Worm (Caenorhabditis elegans) whole organism, young adult: ENCODE measurements around the gene C02H6.1.

Source experiments
- B0019.2 ChIP-seq: fragments of 200-800 bp; sonication (Bioruptor generic); conservative IDR thresholded peaks from 2 replicates; pipeline ENCODE4 v1.3.6; 2022; ENCODE audit warnings: missing genetic modification reagents, missing genetic modification characterization, missing compliant biosample characterization
- B0035.1 ChIP-seq: sonication (generic microtip); optimal IDR thresholded peaks from 2 replicates; lab custom pipeline; 2016; ENCODE audit warnings: missing genetic modification characterization, mild to moderate bottlenecking, missing compliant biosample characterization, missing genotype, missing genetic modification reagents
- D2030.7 ChIP-seq: fragments of 200-800 bp; sonication (Bioruptor generic); IDR thresholded peaks from 2 replicates; pipeline ENCODE4 v1.3.6; 2022; ENCODE audit warnings: missing genetic modification reagents, missing genetic modification characterization, missing compliant biosample characterization
- F33H1.4 ChIP-seq: fragments of 200-800 bp; sonication (Bioruptor generic); IDR thresholded peaks from 2 replicates; pipeline ENCODE4 v1.3.6; 2022; ENCODE audit warnings: missing genetic modification reagents, missing genetic modification characterization, missing compliant biosample characterization
- F39B2.1 ChIP-seq: fragments of 200-800 bp; sonication (Bioruptor generic); IDR thresholded peaks from 2 replicates; pipeline ENCODE4 v1.3.6; 2022; ENCODE audit warnings: missing genetic modification reagents, missing genetic modification characterization, missing compliant biosample characterization
- F49E8.2 ChIP-seq: sonication (generic microtip); optimal IDR thresholded peaks from 3 replicates; lab custom pipeline; 2017; ENCODE audit warnings: missing genetic modification characterization, mild to moderate bottlenecking, missing compliant biosample characterization, antibody characterized with exemption, moderate library complexity; ENCODE audit not compliant: insufficient read depth
- K11D2.4 ChIP-seq: fragments of 200-800 bp; sonication (Bioruptor generic); IDR thresholded peaks from 2 replicates; pipeline ENCODE4 v1.3.6; 2022; ENCODE audit warnings: missing genetic modification reagents, missing genetic modification characterization, missing compliant biosample characterization
- Y53G8AR.9 ChIP-seq: fragments of 200-800 bp; sonication (Bioruptor generic); conservative IDR thresholded peaks from 2 replicates; pipeline ENCODE4 v1.3.6; 2022; ENCODE audit warnings: missing genetic modification reagents, missing genetic modification characterization, missing compliant biosample characterization
- akir-1 ChIP-seq: fragments of 200-800 bp; sonication (Bioruptor generic); optimal IDR thresholded peaks from 2 replicates; lab custom pipeline; 2018; ENCODE audit warnings: mild to moderate bottlenecking, missing genetic modification characterization, moderate library complexity, missing compliant biosample characterization
- ama-1 ChIP-seq, 3 experiments: fragments of 150-350 bp in 1 of 3; sonication (generic microtip) in 2 of 3; optimal IDR thresholded peaks; 2 replicates each; lab custom pipeline; 2014 to 2018; ENCODE audit warnings: missing biosample characterization in 2 of 3, missing genetic modification characterization in 2 of 3, missing genetic modification reagents in 2 of 3
- aptf-2 ChIP-seq: fragments of 200-800 bp; sonication (Bioruptor generic); conservative IDR thresholded peaks from 2 replicates; pipeline ENCODE4 v1.3.6; 2022; ENCODE audit warnings: missing genetic modification reagents, missing genetic modification characterization, missing compliant biosample characterization
- aptf-3 ChIP-seq: fragments of 200-800 bp; sonication (Bioruptor generic); IDR thresholded peaks from 2 replicates; pipeline ENCODE4 v1.3.6; 2022; ENCODE audit warnings: missing genetic modification characterization, missing compliant biosample characterization
- atf-7 ChIP-seq: sonication (generic microtip); optimal IDR thresholded peaks from 2 replicates; lab custom pipeline; 2017; ENCODE audit warnings: mild to moderate bottlenecking, missing genetic modification characterization, missing compliant biosample characterization
- ceh-40 ChIP-seq: fragments of 200-800 bp; sonication (Bioruptor generic); IDR thresholded peaks from 2 replicates; pipeline ENCODE4 v1.3.6; 2022; ENCODE audit warnings: missing genetic modification characterization, missing compliant biosample characterization
- chd-7 ChIP-seq: sonication (generic microtip); optimal IDR thresholded peaks from 2 replicates; lab custom pipeline; 2016; ENCODE audit warnings: mild to moderate bottlenecking, missing genetic modification characterization, moderate library complexity, missing compliant biosample characterization
- efl-1 ChIP-seq: fragments of 150-350 bp; optimal IDR thresholded peaks from 2 replicates; lab custom pipeline; 2014; ENCODE audit warnings: missing biosample characterization, missing genetic modification reagents, missing genetic modification characterization
- egl-18 ChIP-seq: fragments of 200-800 bp; sonication (Bioruptor generic); IDR thresholded peaks from 2 replicates; pipeline ENCODE4 v1.3.6; 2022; ENCODE audit warnings: missing genetic modification reagents, missing genetic modification characterization, missing compliant biosample characterization
- gei-17 ChIP-seq: fragments of 200-800 bp; sonication (Bioruptor generic); optimal IDR thresholded peaks from 2 replicates; lab custom pipeline; 2018; ENCODE audit warnings: mild to moderate bottlenecking, missing genetic modification characterization, missing compliant biosample characterization
- him-1 ChIP-seq: sonication (generic microtip); optimal IDR thresholded peaks from 2 replicates; lab custom pipeline; 2016; ENCODE audit warnings: missing genotype, missing genetic modification reagents, missing genetic modification characterization, missing compliant biosample characterization
- hrde-1 ChIP-seq: sonication (generic microtip); optimal IDR thresholded peaks from 2 replicates; lab custom pipeline; 2016; ENCODE audit warnings: missing genetic modification characterization, mild to moderate bottlenecking, missing compliant biosample characterization, moderate library complexity, missing genotype, missing genetic modification reagents, borderline replicate concordance
- lag-1 ChIP-seq: fragments of 200-800 bp; sonication (Bioruptor generic); IDR thresholded peaks from 2 replicates; pipeline ENCODE4 v1.3.6; 2022; ENCODE audit warnings: missing genetic modification reagents, missing genetic modification characterization, missing compliant biosample characterization
- let-526 ChIP-seq: fragments of 200-800 bp; sonication (Bioruptor generic); IDR thresholded peaks from 2 replicates; pipeline ENCODE4 v1.3.6; 2022; ENCODE audit warnings: missing genetic modification reagents, missing genetic modification characterization, missing compliant biosample characterization
- madf-10 ChIP-seq: sonication (generic microtip); optimal IDR thresholded peaks from 2 replicates; lab custom pipeline; 2016; ENCODE audit warnings: mild to moderate bottlenecking, missing genetic modification characterization, missing compliant biosample characterization
- madf-3 ChIP-seq: fragments of 200-800 bp; sonication (Bioruptor generic); IDR thresholded peaks from 2 replicates; pipeline ENCODE4 v1.3.6; 2022; ENCODE audit warnings: missing genetic modification reagents, missing genetic modification characterization, missing compliant biosample characterization
- mel-28 ChIP-seq: sonication (generic microtip); optimal IDR thresholded peaks from 2 replicates; lab custom pipeline; 2016; ENCODE audit warnings: borderline replicate concordance, mild to moderate bottlenecking, missing genetic modification characterization, missing compliant biosample characterization
- nfya-1 ChIP-seq: sonication (generic microtip); optimal IDR thresholded peaks from 2 replicates; lab custom pipeline; 2017; ENCODE audit warnings: antibody characterized with exemption, missing compliant biosample characterization, missing genetic modification characterization, borderline replicate concordance; ENCODE audit not compliant: insufficient read depth
- nfya-2 ChIP-seq: fragments of 200-800 bp; sonication (Bioruptor generic); IDR thresholded peaks from 2 replicates; pipeline ENCODE4 v1.3.6; 2022; ENCODE audit warnings: missing genetic modification reagents, missing genetic modification characterization, missing compliant biosample characterization
- nhr-179 ChIP-seq: sonication (generic microtip); optimal IDR thresholded peaks from 2 replicates; lab custom pipeline; 2016; ENCODE audit warnings: mild to moderate bottlenecking, missing genetic modification characterization, missing compliant biosample characterization
- pha-4 ChIP-seq: fragments of 150-350 bp; sonication (generic microtip); optimal IDR thresholded peaks from 2 replicates; lab custom pipeline; 2014; ENCODE audit warnings: missing biosample characterization, missing genetic modification reagents, missing genetic modification characterization
- rcor-1 ChIP-seq: fragments of 200-800 bp; sonication (Bioruptor generic); IDR thresholded peaks from 2 replicates; pipeline ENCODE4 v1.3.6; 2022; ENCODE audit warnings: missing genetic modification reagents, missing genetic modification characterization, missing compliant biosample characterization
- sdz-38 ChIP-seq: sonication (generic microtip); optimal IDR thresholded peaks from 2 replicates; lab custom pipeline; 2016; ENCODE audit warnings: missing genotype, missing genetic modification characterization, missing compliant biosample characterization
- snpc-1.1 ChIP-seq: sonication (generic microtip); optimal IDR thresholded peaks from 2 replicates; lab custom pipeline; 2017; ENCODE audit warnings: missing genetic modification characterization, mild to moderate bottlenecking, missing compliant biosample characterization, antibody characterized with exemption, moderate library complexity, missing genotype, missing genetic modification reagents; ENCODE audit not compliant: insufficient read depth
- tbx-9 ChIP-seq: sonication (generic microtip); optimal IDR thresholded peaks from 2 replicates; lab custom pipeline; 2016; ENCODE audit warnings: borderline replicate concordance, missing genetic modification characterization, inconsistent platforms, missing compliant biosample characterization
- unc-62 ChIP-seq: fragments of 150-350 bp; optimal IDR thresholded peaks from 2 replicates; lab custom pipeline; 2014; ENCODE audit warnings: missing biosample characterization, missing genetic modification reagents, missing genetic modification characterization
- xnd-1 ChIP-seq: sonication (generic microtip); optimal IDR thresholded peaks from 2 replicates; lab custom pipeline; 2016; ENCODE audit warnings: missing genotype, missing genetic modification reagents, missing genetic modification characterization, missing compliant biosample characterization
- ztf-22 ChIP-seq: fragments of 200-800 bp; sonication (Bioruptor generic); optimal IDR thresholded peaks from 2 replicates; lab custom pipeline; 2018; ENCODE audit warnings: mild to moderate bottlenecking, missing genetic modification characterization, moderate library complexity, missing compliant biosample characterization
- ztf-25 ChIP-seq: fragments of 200-800 bp; sonication (Bioruptor generic); IDR thresholded peaks from 2 replicates; pipeline ENCODE4 v1.3.6; 2022; ENCODE audit warnings: missing genetic modification reagents, missing genetic modification characterization, missing compliant biosample characterization
- ztf-26 ChIP-seq: sonication (generic microtip); optimal IDR thresholded peaks from 2 replicates; lab custom pipeline; 2017; ENCODE audit warnings: missing genetic modification characterization, missing compliant biosample characterization

C02H6.1 gene

DNA sequence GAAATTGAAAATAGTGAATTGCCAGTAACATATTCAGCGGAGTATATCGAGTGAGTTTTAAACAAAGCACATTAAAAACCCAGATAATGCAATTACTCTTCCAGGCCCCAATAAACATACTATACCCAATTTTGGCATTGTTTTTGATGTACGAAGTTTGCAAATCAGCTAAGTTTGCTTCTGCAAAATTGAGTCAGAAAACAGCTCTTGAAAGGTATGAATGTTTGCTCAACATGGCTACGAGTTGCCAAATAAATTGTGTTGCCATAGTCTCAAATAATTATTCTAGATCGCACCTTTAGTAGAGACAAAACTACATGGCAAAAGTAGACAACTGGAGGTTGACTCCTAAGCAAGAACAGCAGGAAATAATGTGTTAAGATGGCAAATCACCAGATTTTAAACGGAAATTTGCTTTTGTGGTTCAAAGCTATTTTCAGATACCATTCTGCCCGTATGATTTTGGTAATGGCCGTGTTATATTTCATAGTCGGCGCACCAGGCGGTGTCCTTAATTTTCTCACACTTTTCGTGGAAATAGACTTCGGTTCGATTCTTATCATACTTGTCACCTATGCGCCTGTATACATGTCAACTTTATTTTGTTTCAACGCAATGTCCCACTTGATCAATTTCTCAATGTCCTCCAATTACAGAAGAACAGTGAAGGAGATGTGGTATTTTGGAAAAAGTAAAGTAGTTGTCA lies 42.9 kb upstream of the C02H6.1 start (continued):
- 0 out of 2 replicates have a peak, but pooled peaks have one; percentile 38 for TF ChIP-seq nfya-2 (GFP tag; lab: Robert Waterston, UW)
- TF ChIP-seq Y53G8AR.9: peak; percentile 91; the same call in 1 of the 2 replicates
- no peak for TF ChIP-seq rcor-1
- TF ChIP-seq chd-7 (tag; lab: Kevin White, UChicago): peak; percentile 82
- TF ChIP-seq gei-17 (GFP tag; lab: Kevin White, UChicago): no peak
- peak; percentile 63 for TF ChIP-seq ztf-22 (GFP tag; lab: Kevin White, UChicago)
- TF ChIP-seq unc-62 (GFP tag; lab: Kevin White, UChicago): no peak
- no peak for TF ChIP-seq F33H1.4
- peak; percentile 82 for TF ChIP-seq madf-10 (tag; lab: Kevin White, UChicago)
- TF ChIP-seq efl-1 (GFP tag; lab: Kevin White, UChicago): no peak
- no peak for TF ChIP-seq lag-1 (GFP tag; lab: Robert Waterston, UW)
- no peak for TF ChIP-seq mel-28 (tag; lab: Kevin White, UChicago)
- no peak for TF ChIP-seq hrde-1 (tag; lab: Kevin White, UChicago)
- TF ChIP-seq let-526 (GFP tag; lab: Robert Waterston, UW): no peak
- TF ChIP-seq atf-7 (tag; lab: Kevin White, UChicago): peak; percentile 39
- peak; percentile 40 for TF ChIP-seq ztf-26
- TF ChIP-seq B0019.2 (GFP tag; lab: Robert Waterston, UW): no peak
- TF ChIP-seq him-1 (tag; lab: Kevin White, UChicago): no peak
- no peak; the same call in 1 of the 2 replicates for TF ChIP-seq K11D2.4
- no peak for TF ChIP-seq aptf-2 (GFP tag; lab: Robert Waterston, UW)
- 0 out of 2 replicates have a peak, but pooled peaks have one; percentile 6 for TF ChIP-seq ceh-40
- no peak for TF ChIP-seq egl-18 (GFP tag; lab: Robert Waterston, UW)
- no peak for TF ChIP-seq sdz-38 (tag; lab: Kevin White, UChicago)
- no peak for TF ChIP-seq D2030.7 (GFP tag; lab: Robert Waterston, UW)
- TF ChIP-seq xnd-1 (tag; lab: Kevin White, UChicago): no peak
- no peak for TF ChIP-seq nhr-179 (tag; lab: Kevin White, UChicago)
- peak; percentile 83 for TF ChIP-seq pha-4 (tag; lab: Kevin White, UChicago)
- no peak for TF ChIP-seq akir-1
- TF ChIP-seq aptf-3: no peak
- peak; percentile 21 for TF ChIP-seq B0035.1 (tag; lab: Kevin White, UChicago)
- TF ChIP-seq madf-3 (GFP tag; lab: Robert Waterston, UW): 0 out of 2 replicates have a peak, but pooled peaks have one; percentile 2
- peak; percentile 88 for TF ChIP-seq ama-1 (optimal IDR thresholded peaks at IDR 0.05; lab: Kevin White, UChicago)
- TF ChIP-seq ama-1 (GFP tag; optimal IDR thresholded peaks at IDR 0.05; lab: Kevin White, UChicago): no peak
- TF ChIP-seq F39B2.1 (GFP tag; lab: Robert Waterston, UW): no peak
- TF ChIP-seq tbx-9: peak; percentile 81
- TF ChIP-seq ztf-25: no peak
- TF ChIP-seq nfya-1 (tag; lab: Kevin White, UChicago): no peak
- TF ChIP-seq snpc-1.1: no peak
- no peak for TF ChIP-seq F49E8.2
- TF ChIP-seq, all 124 proteins: peak for 46
